Worm (Caenorhabditis elegans): ENCODE measurements around the gene C56A3.6.

The C56A3.6 gene

DNA sequence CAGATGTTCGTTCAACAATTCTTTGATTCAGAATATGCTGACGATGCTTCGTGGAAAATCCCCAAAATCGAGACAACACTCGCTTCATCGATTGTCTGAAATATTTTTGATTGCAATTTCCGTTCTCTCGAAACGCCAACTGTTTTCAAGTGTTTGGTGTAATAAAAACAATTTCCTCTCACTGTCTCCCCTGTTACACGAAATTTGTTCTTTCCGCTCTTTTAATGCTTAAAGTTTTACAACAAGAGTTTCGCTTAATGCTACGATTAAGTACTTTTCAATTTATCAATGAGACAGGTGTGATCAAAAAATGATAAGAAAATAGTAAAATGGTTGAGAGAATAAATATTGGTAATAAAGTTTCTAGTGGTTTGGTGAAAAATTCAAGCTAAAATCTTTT is at the start of gene C56A3.6:
Gene C56A3.6, minus strand, starts transcription at position 101 of the 400 bp plus-strand sequence.
- no peak for TF ChIP-seq ref-2 (tag; optimal IDR thresholded peaks at IDR 0.05)
- no peak for TF ChIP-seq ceh-6 (GFP tag; optimal IDR thresholded peaks at IDR 0.05)
- TF ChIP-seq hlh-15 (tag; optimal IDR thresholded peaks at IDR 0.05), result no peak
- TF ChIP-seq ceh-24 (tag; optimal IDR thresholded peaks at IDR 0.05), result no peak
- no peak for TF ChIP-seq ets-4 (tag; optimal IDR thresholded peaks at IDR 0.05)
- TF ChIP-seq ceh-48 (tag; optimal IDR thresholded peaks at IDR 0.05), result no peak
- TF ChIP-seq pqm-1 (tag; optimal IDR thresholded peaks at IDR 0.05), result no peak
- no peak for TF ChIP-seq hlh-8 (tag; optimal IDR thresholded peaks at IDR 0.05)
- TF ChIP-seq sox-4 (tag; optimal IDR thresholded peaks at IDR 0.05), result no peak
- TF ChIP-seq mec-3 (tag; optimal IDR thresholded peaks at IDR 0.05; ENCODE audit: borderline replicate concordance), result no peak
- TF ChIP-seq dmd-4 (tag; optimal IDR thresholded peaks at IDR 0.05; ENCODE audit: borderline replicate concordance), result no peak
- TF ChIP-seq lim-6 (tag; optimal IDR thresholded peaks at IDR 0.05), result no peak
- TF ChIP-seq zip-5 (tag; optimal IDR thresholded peaks at IDR 0.05), result no peak

DNA sequence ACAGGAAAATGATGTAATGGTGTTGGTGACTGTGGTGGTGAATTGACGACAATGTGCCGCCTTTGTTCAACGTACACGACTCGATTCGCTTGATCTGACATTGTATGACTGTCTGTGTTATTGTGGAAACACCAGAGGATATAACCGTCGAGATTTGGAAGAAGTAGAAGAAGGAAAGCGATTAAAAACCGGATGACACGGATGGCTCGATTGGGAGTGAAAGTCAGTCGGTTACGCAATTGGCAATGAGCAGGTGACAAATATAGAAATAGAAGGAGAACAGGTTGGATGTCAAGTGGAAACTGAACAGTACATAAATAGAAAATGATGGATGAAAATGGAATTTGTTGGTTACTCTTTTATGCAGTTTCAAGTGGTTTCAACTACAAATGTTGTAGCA is 44.7 kb upstream of the C56A3.6 start, which contains the start of gene rdy-2:
Gene rdy-2, minus strand, starts transcription at position 101 of the 400 bp plus-strand sequence.
- no peak for TF ChIP-seq T23F11.4 (GFP tag; optimal IDR thresholded peaks at IDR 0.05)
- no peak for TF ChIP-seq pat-9 (tag; optimal IDR thresholded peaks at IDR 0.05)
- no peak for TF ChIP-seq unc-42 (tag; optimal IDR thresholded peaks at IDR 0.05)
- TF ChIP-seq eyg-1 (tag; optimal IDR thresholded peaks at IDR 0.05), result no peak
- no peak for TF ChIP-seq dve-1 (tag; optimal IDR thresholded peaks at IDR 0.05)
- TF ChIP-seq gmeb-2 (tag; optimal IDR thresholded peaks at IDR 0.05), result no peak
- no peak for TF ChIP-seq pros-1 (tag; optimal IDR thresholded peaks at IDR 0.05)
- no peak for TF ChIP-seq elt-2 (tag; optimal IDR thresholded peaks at IDR 0.05)
- no peak for TF ChIP-seq tbx-2 (tag; optimal IDR thresholded peaks at IDR 0.05)
- TF ChIP-seq ama-1 (optimal IDR thresholded peaks at IDR 0.05), result no peak
- TF ChIP-seq ceh-24 (tag; optimal IDR thresholded peaks at IDR 0.05), result no peak
- no peak for TF ChIP-seq ets-4 (tag; optimal IDR thresholded peaks at IDR 0.05)
- TF ChIP-seq tbx-7 (tag; optimal IDR thresholded peaks at IDR 0.05), result no peak
- no peak for TF ChIP-seq nhr-11 (tag; optimal IDR thresholded peaks at IDR 0.05)
- no peak for TF ChIP-seq ceh-9 (tag; optimal IDR thresholded peaks at IDR 0.05)
- TF ChIP-seq unc-3 (GFP tag; conservative IDR thresholded peaks at IDR 0.05), result no peak
- no peak for TF ChIP-seq unc-3 (tag; optimal IDR thresholded peaks at IDR 0.05)
- TF ChIP-seq C38D4.7 (GFP tag; optimal IDR thresholded peaks at IDR 0.05), result no peak
- TF ChIP-seq lin-11 (tag; optimal IDR thresholded peaks at IDR 0.05), result no peak

DNA sequence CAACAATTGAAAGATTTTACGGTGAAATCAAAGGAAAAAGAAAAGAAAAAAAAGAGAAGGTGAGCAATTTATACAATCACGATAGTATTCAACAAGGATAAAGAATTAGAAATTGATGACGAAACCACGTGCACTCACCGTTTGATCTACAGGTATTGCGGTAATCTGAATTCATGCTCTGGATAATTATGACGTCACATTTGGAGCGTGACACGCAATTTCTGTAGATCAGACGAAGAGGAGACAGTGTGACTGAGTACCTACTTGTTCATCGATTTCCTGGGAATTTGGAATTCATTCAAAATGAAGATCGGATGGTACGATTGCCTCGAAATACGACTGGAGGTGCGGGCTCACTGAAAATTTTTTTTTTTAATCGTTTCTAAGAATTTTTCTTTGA is 42.2 kb upstream of the C56A3.6 start:
- no peak for TF ChIP-seq hlh-8 (tag; optimal IDR thresholded peaks at IDR 0.05)
- no peak for TF ChIP-seq pha-4 (tag; optimal IDR thresholded peaks at IDR 0.05)
- TF ChIP-seq fax-1 (tag; optimal IDR thresholded peaks at IDR 0.05), result no peak
- TF ChIP-seq ceh-2 (tag; optimal IDR thresholded peaks at IDR 0.05), result no peak
- no peak for TF ChIP-seq unc-86 (tag; optimal IDR thresholded peaks at IDR 0.05)
- no peak for TF ChIP-seq K02D7.2 (tag; optimal IDR thresholded peaks at IDR 0.05)

DNA sequence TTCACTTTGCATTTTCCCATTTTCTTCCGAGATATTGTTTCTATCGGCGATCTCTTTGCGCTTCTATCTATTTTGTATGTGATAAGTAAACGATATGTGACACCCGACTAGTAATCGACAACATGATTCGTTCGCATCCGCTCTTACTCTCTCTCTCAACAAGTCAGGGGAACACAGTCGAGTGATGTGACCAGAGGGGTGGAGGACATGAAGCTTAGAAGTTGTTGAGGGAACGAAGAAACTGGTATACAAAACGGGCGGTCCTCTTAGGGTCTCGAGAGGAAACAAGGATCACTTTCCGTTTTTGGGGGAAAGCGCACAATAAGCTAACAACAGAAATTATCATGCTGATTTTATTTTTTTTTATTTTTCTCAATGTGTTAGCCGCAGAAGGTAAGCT is 36.9 kb upstream of the C56A3.6 start, which contains the start of gene F53F4.4:
Gene F53F4.4, plus strand, starts transcription at position 301 of the 400 bp plus-strand sequence.
- TF ChIP-seq ceh-19 (GFP tag; optimal IDR thresholded peaks at IDR 0.05) (no peak), fax-1 (tag; optimal IDR thresholded peaks at IDR 0.05) (no peak), K02D7.2 (tag; optimal IDR thresholded peaks at IDR 0.05) (no peak), pax-1 (tag; optimal IDR thresholded peaks at IDR 0.05) (no peak), ceh-2 (tag; optimal IDR thresholded peaks at IDR 0.05) (no peak), pqm-1 (tag; optimal IDR thresholded peaks at IDR 0.05) (no peak), mec-3 (tag; optimal IDR thresholded peaks at IDR 0.05; ENCODE audit: borderline replicate concordance) (no peak), rnt-1 (tag; optimal IDR thresholded peaks at IDR 0.05) (no peak)

All from whole organism, late embryonic.